Worm (Caenorhabditis elegans): ENCODE data around the gene nas-11.
A peak's percentile ranks its signal among the peaks of the same experiment; 100 is the strongest.

The nas-11 gene

ce11 chrX:6725260-6725718 lies 11.9 kb downstream of the nas-11 start, which contains the start of gene slc-25A10:
TSS of gene slc-25A10 (minus strand) at chrX:6725668.
- TF ChIP-seq nhr-25 (tag; optimal IDR thresholded peaks at IDR 0.05), result no peak
- no peak for TF ChIP-seq aly-2 (tag; optimal IDR thresholded peaks at IDR 0.05)
- TF ChIP-seq unc-39 (tag; optimal IDR thresholded peaks at IDR 0.05), result no peak
- TF ChIP-seq lin-11 (tag; optimal IDR thresholded peaks at IDR 0.05), result no peak
- no peak for TF ChIP-seq nhr-237 (tag; optimal IDR thresholded peaks at IDR 0.05)
- TF ChIP-seq ztf-4 (tag; optimal IDR thresholded peaks at IDR 0.05), result no peak
- no peak for TF ChIP-seq ztf-11 (tag; optimal IDR thresholded peaks at IDR 0.05)
- no peak for TF ChIP-seq nhr-12 (tag; optimal IDR thresholded peaks at IDR 0.05)
- no peak for TF ChIP-seq mab-5 (tag; optimal IDR thresholded peaks at IDR 0.05)
- no peak for TF ChIP-seq peb-1 (tag; optimal IDR thresholded peaks at IDR 0.05)
- TF ChIP-seq dmd-4 (tag; optimal IDR thresholded peaks at IDR 0.05), result no peak
- TF ChIP-seq ZK546.5 (tag; optimal IDR thresholded peaks at IDR 0.05), result no peak
- TF ChIP-seq elt-3 (tag; optimal IDR thresholded peaks at IDR 0.05), result no peak
- TF ChIP-seq alr-1 (tag; optimal IDR thresholded peaks at IDR 0.05), result no peak
- no peak for TF ChIP-seq gmeb-1 (tag; optimal IDR thresholded peaks at IDR 0.05)
- TF ChIP-seq nhr-10 (tag; optimal IDR thresholded peaks at IDR 0.05), result no peak

- TF ChIP-seq unc-55 (GFP tag; optimal IDR thresholded peaks at IDR 0.05) (peak; percentile 55), lin-39 (tag; optimal IDR thresholded peaks at IDR 0.05) (no peak), nhr-25 (tag; optimal IDR thresholded peaks at IDR 0.05) (no peak), nhr-77 (tag; optimal IDR thresholded peaks at IDR 0.05) (no peak), fos-1 (tag; optimal IDR thresholded peaks at IDR 0.05) (peak; percentile 23), mdl-1 (tag; optimal IDR thresholded peaks at IDR 0.05) (peak; percentile 65 to 70), nhr-129 (tag; optimal IDR thresholded peaks at IDR 0.05) (peak; percentile 38), nhr-21 (tag; optimal IDR thresholded peaks at IDR 0.05) (no peak), crh-2 (tag; optimal IDR thresholded peaks at IDR 0.05) (peak; percentile 42), gmeb-1 (tag; optimal IDR thresholded peaks at IDR 0.05) (no peak), F13H6.1 (tag; optimal IDR thresholded peaks at IDR 0.05) (no peak), C34F6.9 (tag; optimal IDR thresholded peaks at IDR 0.05) (peak; percentile 33), elt-3 (tag; optimal IDR thresholded peaks at IDR 0.05) (no peak), dmd-4 (tag; optimal IDR thresholded peaks at IDR 0.05) (no peak), sma-9 (GFP tag; optimal IDR thresholded peaks at IDR 0.05) (peak; percentile 26), sma-9 (tag; optimal IDR thresholded peaks at IDR 0.05) (no peak)
These were observed 15.5 kb downstream of the nas-11 start for ce11 chrX:6728820-6729396.

- TF ChIP-seq sma-9 (GFP tag; optimal IDR thresholded peaks at IDR 0.05) (peak; percentile 27), sma-9 (tag; optimal IDR thresholded peaks at IDR 0.05) (no peak), C34F6.9 (tag; optimal IDR thresholded peaks at IDR 0.05) (peak; percentile 55), nhr-129 (tag; optimal IDR thresholded peaks at IDR 0.05) (peak; percentile 61), unc-55 (GFP tag; optimal IDR thresholded peaks at IDR 0.05) (peak; percentile 10), ceh-82 (tag; optimal IDR thresholded peaks at IDR 0.05) (no peak), dmd-4 (tag; optimal IDR thresholded peaks at IDR 0.05) (no peak), fos-1 (tag; optimal IDR thresholded peaks at IDR 0.05) (no peak), mdl-1 (tag; optimal IDR thresholded peaks at IDR 0.05) (peak; percentile 3 to 65), zag-1 (tag; optimal IDR thresholded peaks at IDR 0.05) (peak; percentile 36), crh-2 (tag; optimal IDR thresholded peaks at IDR 0.05) (peak; percentile 20), lsy-2 (tag; optimal IDR thresholded peaks at IDR 0.05) (peak in 1 of 2 experiments; percentile 41)
These were observed 16.2 kb downstream of the nas-11 start, which contains the start of gene K11G12.6 for ce11 chrX:6729593-6729992. TSS of gene K11G12.6 (minus strand) at chrX:6729657.

ce11 chrX:6733201-6733600 lies 19.8 kb downstream of the nas-11 start, which contains the start of gene R03E9.2:
TSS of gene R03E9.2 (minus strand) at chrX:6733301.
- TF ChIP-seq skn-1 (tag; optimal IDR thresholded peaks at IDR 0.05), result no peak
- no peak for TF ChIP-seq unc-39 (tag; optimal IDR thresholded peaks at IDR 0.05)
- no peak for TF ChIP-seq nhr-129 (tag; optimal IDR thresholded peaks at IDR 0.05)
- TF ChIP-seq egl-27 (tag; optimal IDR thresholded peaks at IDR 0.05), result no peak
- TF ChIP-seq snpc-4 (tag; optimal IDR thresholded peaks at IDR 0.05), result no peak
- TF ChIP-seq alr-1 (tag; optimal IDR thresholded peaks at IDR 0.05), result no peak
- no peak for TF ChIP-seq lin-39 (tag; optimal IDR thresholded peaks at IDR 0.05)
- no peak for TF ChIP-seq Y55F3AM.14 (GFP tag; optimal IDR thresholded peaks at IDR 0.05)
- no peak for TF ChIP-seq nhr-21 (tag; optimal IDR thresholded peaks at IDR 0.05)
- no peak for TF ChIP-seq blmp-1 (tag; optimal IDR thresholded peaks at IDR 0.05; ENCODE audit: insufficient read depth)

All from whole organism, L2 larva.